Fruit fly (Drosophila melanogaster) whole organism, pupa: ENCODE results near the gene RapGAP1.

Experiments
- CG10348 ChIP-seq: fragments of 200-800 bp; sonication (Bioruptor generic); IDR thresholded peaks from 2 replicates; pipeline ENCODE4 v1.3.6; 2022; ENCODE audit warnings: missing biosample characterization, missing genetic modification characterization
- CG12605 ChIP-seq: fragments of 200-800 bp; sonication (Bioruptor generic); IDR thresholded peaks from 2 replicates; pipeline ENCODE4 v1.3.6; 2022; ENCODE audit warnings: missing biosample characterization, missing genetic modification characterization
- CG13204 ChIP-seq: fragments of 200-800 bp; sonication (Bioruptor generic); optimal IDR thresholded peaks from 2 replicates; lab custom pipeline; 2018; ENCODE audit warnings: missing biosample characterization, mild to moderate bottlenecking, missing genetic modification characterization, moderate library complexity
- CG14655 ChIP-seq: fragments of 200-800 bp; sonication (Bioruptor generic); optimal IDR thresholded peaks from 3 replicates; lab custom pipeline; 2017; ENCODE audit warnings: mild to moderate bottlenecking, missing biosample characterization, missing genetic modification reagents, missing genetic modification characterization
- CG15710 ChIP-seq: fragments of 200-800 bp; sonication (Bioruptor generic); optimal IDR thresholded peaks from 2 replicates; lab custom pipeline; 2018; ENCODE audit warnings: missing biosample characterization, mild to moderate bottlenecking, missing genetic modification characterization, moderate library complexity
- CG17806 ChIP-seq: fragments of 200-800 bp; sonication (Bioruptor generic); optimal IDR thresholded peaks from 2 replicates; lab custom pipeline; 2018; ENCODE audit warnings: missing biosample characterization, mild to moderate bottlenecking, missing genetic modification characterization, moderate library complexity
- CG32121 ChIP-seq: fragments of 200-800 bp; sonication (Bioruptor generic); IDR thresholded peaks from 2 replicates; pipeline ENCODE4 v1.3.6; 2022; ENCODE audit warnings: missing biosample characterization, missing genetic modification characterization
- CG34367 ChIP-seq: fragments of 200-800 bp; sonication (Bioruptor generic); optimal IDR thresholded peaks from 2 replicates; lab custom pipeline; 2018; ENCODE audit warnings: missing biosample characterization, mild to moderate bottlenecking, missing genetic modification characterization
- CG4496 ChIP-seq: fragments of 200-800 bp; sonication (Bioruptor generic); IDR thresholded peaks from 3 replicates; pipeline ENCODE4 v1.3.6; 2022; ENCODE audit warnings: missing biosample characterization, missing genetic modification characterization
- CG8159 ChIP-seq: fragments of 200-800 bp; sonication (Bioruptor generic); optimal IDR thresholded peaks from 3 replicates; lab custom pipeline; 2018; ENCODE audit warnings: missing biosample characterization, mild to moderate bottlenecking, missing genetic modification characterization, moderate library complexity
- CG8301 ChIP-seq: fragments of 200-800 bp; sonication (Bioruptor generic); optimal IDR thresholded peaks from 2 replicates; lab custom pipeline; 2018; ENCODE audit warnings: missing biosample characterization, mild to moderate bottlenecking, missing genetic modification characterization
- CG9948 ChIP-seq: fragments of 200-800 bp; sonication (Bioruptor generic); optimal IDR thresholded peaks from 2 replicates; lab custom pipeline; 2018; ENCODE audit warnings: missing biosample characterization, mild to moderate bottlenecking, missing genetic modification characterization, moderate library complexity
- D1 ChIP-seq: fragments of 200-800 bp; sonication (Bioruptor generic); optimal IDR thresholded peaks from 2 replicates; lab custom pipeline; 2018; ENCODE audit warnings: missing biosample characterization, mild to moderate bottlenecking, missing genetic modification characterization, moderate library complexity
- EcR ChIP-seq: fragments of 200-800 bp; sonication (Bioruptor generic); optimal IDR thresholded peaks from 3 replicates; lab custom pipeline; 2019; ENCODE audit warnings: missing biosample characterization, missing genetic modification characterization, mild to moderate bottlenecking, moderate library complexity, missing genetic modification reagents
- Ets98B ChIP-seq: fragments of 200-800 bp; sonication (Bioruptor generic); IDR thresholded peaks from 2 replicates; pipeline ENCODE4 v1.3.6; 2022; ENCODE audit warnings: missing biosample characterization, missing genetic modification characterization
- Pif1A ChIP-seq: fragments of 200-800 bp; sonication (Bioruptor generic); optimal IDR thresholded peaks from 3 replicates; lab custom pipeline; 2016; ENCODE audit warnings: missing biosample characterization, missing genetic modification characterization
- Pif1B ChIP-seq: fragments of 200-800 bp; sonication (Bioruptor generic); optimal IDR thresholded peaks from 3 replicates; lab custom pipeline; 2016; ENCODE audit warnings: missing biosample characterization, missing genetic modification characterization
- Snoo ChIP-seq: fragments of 200-800 bp; sonication (Bioruptor generic); optimal IDR thresholded peaks from 3 replicates; lab custom pipeline; 2017; ENCODE audit warnings: missing biosample characterization, mild to moderate bottlenecking, missing genetic modification characterization, inconsistent platforms
- fd96Ca ChIP-seq: fragments of 200-800 bp; sonication (Bioruptor generic); IDR thresholded peaks from 3 replicates; pipeline ENCODE4 v1.3.6; 2022; ENCODE audit warnings: missing biosample characterization, missing genetic modification characterization
- gl ChIP-seq: fragments of 200-800 bp; sonication (Bioruptor generic); optimal IDR thresholded peaks from 2 replicates; lab custom pipeline; 2018; ENCODE audit warnings: missing biosample characterization, mild to moderate bottlenecking, missing genetic modification characterization
- rn ChIP-seq: fragments of 200-800 bp; sonication (Bioruptor generic); IDR thresholded peaks from 2 replicates; pipeline ENCODE4 v1.3.6; 2022; ENCODE audit warnings: missing biosample characterization, missing genetic modification characterization

RapGAP1 gene

dm6 chr2L:7525123-7525874 lies 53.5 kb downstream of the RapGAP1 start:
- TF ChIP-seq CG13204 (GFP tag; lab: Kevin White, UChicago): no peak
- no peak for TF ChIP-seq gl (tag; lab: Kevin White, UChicago)
- TF ChIP-seq fd96Ca (GFP tag; lab: Robert Waterston, UW): no peak
- no peak for TF ChIP-seq CG8159
- TF ChIP-seq Snoo (tag; lab: Kevin White, UChicago): no peak
- TF ChIP-seq EcR: no peak
- no peak for TF ChIP-seq D1 (tag; lab: Kevin White, UChicago)
- TF ChIP-seq CG12605 (GFP tag; lab: Robert Waterston, UW): no peak
- no peak for TF ChIP-seq Pif1B (GFP tag; lab: Kevin White, UChicago)
- no peak for TF ChIP-seq CG32121 (GFP tag; lab: Robert Waterston, UW)
- no peak for TF ChIP-seq CG14655 (GFP tag; lab: Kevin White, UChicago)
- TF ChIP-seq CG9948 (tag; lab: Kevin White, UChicago): no peak
- no peak for TF ChIP-seq CG8301 (tag; lab: Kevin White, UChicago)
- TF ChIP-seq CG34367 (tag; lab: Kevin White, UChicago): no peak
- TF ChIP-seq CG15710 (tag; lab: Kevin White, UChicago): no peak
- TF ChIP-seq rn (GFP tag; lab: Robert Waterston, UW): no peak
- no peak for TF ChIP-seq Ets98B (GFP tag; lab: Robert Waterston, UW)
- no peak for TF ChIP-seq CG10348 (GFP tag; lab: Robert Waterston, UW)
- no peak for TF ChIP-seq CG4496 (GFP tag; lab: Robert Waterston, UW)

dm6 chr2L:7523564-7523963 lies 55.2 kb downstream of the RapGAP1 start:
- TF ChIP-seq CG4496 (GFP tag; lab: Robert Waterston, UW): 0 out of 3 replicates have a peak, but pooled peaks have one; percentile 24
- TF ChIP-seq CG8301 (tag; lab: Kevin White, UChicago): no peak
- TF ChIP-seq fd96Ca (GFP tag; lab: Robert Waterston, UW): no peak
- TF ChIP-seq, all 21 proteins: peak for 1

- TF ChIP-seq CG32121 (GFP tag; lab: Robert Waterston, UW): no peak
- 0 out of 2 replicates have a peak, but pooled peaks have one; percentile 10 for TF ChIP-seq rn (GFP tag; lab: Robert Waterston, UW)
- TF ChIP-seq CG8159: no peak
- peak; percentile 56; the same call in 2 of the 3 replicates for TF ChIP-seq fd96Ca (GFP tag; lab: Robert Waterston, UW)
- TF ChIP-seq CG9948 (tag; lab: Kevin White, UChicago): no peak
- no peak for TF ChIP-seq CG10348 (GFP tag; lab: Robert Waterston, UW)
- TF ChIP-seq Pif1A (GFP tag; lab: Kevin White, UChicago): peak; percentile 47
- peak; percentile 63; the same call in 2 of the 3 replicates for TF ChIP-seq CG4496 (GFP tag; lab: Robert Waterston, UW)
- TF ChIP-seq EcR: no peak
- no peak for TF ChIP-seq CG15710 (tag; lab: Kevin White, UChicago)
- peak; percentile 61 for TF ChIP-seq CG8301 (tag; lab: Kevin White, UChicago)
- TF ChIP-seq Ets98B (GFP tag; lab: Robert Waterston, UW): 0 out of 2 replicates have a peak, but pooled peaks have one; percentile 39
- peak; percentile 11 for TF ChIP-seq Pif1B (GFP tag; lab: Kevin White, UChicago)
- TF ChIP-seq CG12605 (GFP tag; lab: Robert Waterston, UW): no peak
- peak; percentile 56 for TF ChIP-seq CG14655 (GFP tag; lab: Kevin White, UChicago)
- no peak for TF ChIP-seq gl (tag; lab: Kevin White, UChicago)
Measured at dm6 chr2L:7522737-7523136, 56.0 kb downstream of the RapGAP1 start.

dm6 chr2L:7521627-7522026 lies 57.2 kb downstream of the RapGAP1 start:
- TF ChIP-seq gl (tag; lab: Kevin White, UChicago): no peak
- no peak for TF ChIP-seq Pif1A (GFP tag; lab: Kevin White, UChicago)
- TF ChIP-seq, all 21 proteins: peak for 0

dm6 chr2L:7520575-7520974 lies 58.2 kb downstream of the RapGAP1 start:
- TF ChIP-seq CG8301 (tag; lab: Kevin White, UChicago) (no peak), CG12605 (GFP tag; lab: Robert Waterston, UW) (no peak), CG15710 (tag; lab: Kevin White, UChicago) (no peak), CG34367 (tag; lab: Kevin White, UChicago) (no peak), CG4496 (GFP tag; lab: Robert Waterston, UW) (peak; percentile 59; the same call in 2 of the 3 replicates), CG8159 (no peak), CG10348 (GFP tag; lab: Robert Waterston, UW) (no peak), rn (GFP tag; lab: Robert Waterston, UW) (0 out of 2 replicates have a peak, but pooled peaks have one; percentile 7), fd96Ca (GFP tag; lab: Robert Waterston, UW) (0 out of 3 replicates have a peak, but pooled peaks have one; percentile 26), D1 (tag; lab: Kevin White, UChicago) (no peak), Pif1A (GFP tag; lab: Kevin White, UChicago) (no peak), CG32121 (GFP tag; lab: Robert Waterston, UW) (peak; percentile 49), CG14655 (GFP tag; lab: Kevin White, UChicago) (no peak), gl (tag; lab: Kevin White, UChicago) (no peak), CG17806 (tag; lab: Kevin White, UChicago) (no peak), CG9948 (tag; lab: Kevin White, UChicago) (no peak), Ets98B (GFP tag; lab: Robert Waterston, UW) (peak; percentile 39; the same call in 1 of the 2 replicates), CG13204 (GFP tag; lab: Kevin White, UChicago) (no peak), Pif1B (GFP tag; lab: Kevin White, UChicago) (no peak), Snoo (tag; lab: Kevin White, UChicago) (no peak), EcR (no peak)
